Fruit fly (Drosophila melanogaster) S2 (cell line): ENCODE results near the gene RhoGAP18B.

Experiments
- CG8478 ChIP-seq: fragments of >200 bp; optimal IDR thresholded peaks from 2 replicates; lab custom pipeline; 2018
- CTCF ChIP-seq, 2 experiments: fragments of >200 bp; optimal IDR thresholded peaks; 2 replicates each; lab custom pipeline; 2018

Gene RhoGAP18B

DNA sequence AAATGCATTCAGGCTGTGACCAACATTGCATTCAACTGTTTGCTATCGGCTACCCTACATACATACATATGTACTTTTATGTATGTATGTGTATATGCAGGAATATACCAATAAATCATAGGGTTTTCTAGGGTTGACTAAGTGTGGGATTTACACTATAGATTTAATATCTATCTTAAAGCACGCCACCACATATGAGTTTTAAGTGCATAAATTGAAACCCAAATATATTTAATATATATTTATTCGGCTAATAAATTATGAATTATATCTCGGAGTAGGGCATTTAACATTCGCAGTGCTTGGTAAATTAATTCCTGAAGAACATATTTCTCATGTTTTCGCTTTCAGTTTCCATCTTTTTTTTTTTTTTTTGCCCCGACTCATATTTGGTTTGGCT, 6.9 kb downstream of the RhoGAP18B start:
- TF ChIP-seq CG8478 (lab: Kevin White, UChicago): no peak
- no peak for TF ChIP-seq CTCF (optimal IDR thresholded peaks at IDR 0.05; lab: Kevin White, UChicago)

DNA sequence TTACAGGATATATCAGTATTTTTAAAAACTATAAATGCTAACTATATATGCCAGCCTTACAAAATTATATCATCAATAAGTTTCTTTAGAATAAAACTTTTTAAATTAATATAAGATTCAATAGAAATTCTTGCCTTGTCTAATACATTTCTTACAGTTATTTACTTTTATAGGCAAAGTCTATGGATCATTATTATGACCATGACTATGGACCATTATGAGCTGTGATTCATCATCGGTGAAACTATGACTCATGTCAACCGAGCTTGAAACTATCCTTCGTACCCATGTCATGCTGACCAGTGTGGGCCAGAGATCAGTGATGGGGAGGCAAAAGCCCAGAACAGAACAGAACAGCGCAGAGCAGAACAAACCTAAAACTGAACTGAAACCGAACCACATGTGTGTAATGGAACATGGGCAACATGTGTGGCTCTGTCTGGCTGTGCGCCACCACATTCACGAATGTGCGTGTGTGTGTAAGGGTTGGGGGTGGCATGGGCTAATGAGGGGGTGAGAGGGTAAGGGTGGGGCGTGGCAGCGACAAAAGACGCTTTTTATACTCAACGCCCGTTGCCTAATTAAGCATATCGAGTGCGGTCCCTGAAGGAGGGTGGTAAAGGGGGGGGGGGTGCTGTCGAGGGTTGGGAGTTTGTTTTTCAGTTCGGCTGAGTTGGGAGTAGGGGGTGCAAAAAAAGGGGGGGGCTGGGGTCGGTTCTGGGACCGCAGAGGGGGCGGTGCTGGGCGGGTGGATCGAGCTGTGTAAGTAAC, 8.2 kb downstream of the RhoGAP18B start:
- TF ChIP-seq CG8478 (lab: Kevin White, UChicago): no peak
- TF ChIP-seq CTCF (optimal IDR thresholded peaks at IDR 0.05; lab: Kevin White, UChicago): no peak

DNA sequence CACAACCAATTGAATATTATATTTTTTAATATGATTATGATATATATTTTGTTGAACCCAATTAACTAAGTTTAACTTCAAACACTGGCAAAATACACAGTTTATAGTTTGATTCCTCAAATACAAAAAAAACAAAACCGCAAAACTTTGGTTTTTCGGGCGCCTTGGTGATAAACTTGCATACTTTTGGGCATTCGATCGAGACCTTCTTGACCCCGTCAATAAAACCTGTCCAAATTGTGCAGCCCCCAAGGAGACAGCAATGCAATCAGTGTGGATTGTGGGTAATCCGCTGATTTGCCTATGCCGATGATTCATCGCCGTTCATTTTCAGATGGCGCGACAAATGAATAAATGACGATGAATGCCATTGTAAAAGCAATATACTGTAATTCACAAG, 9.4 kb downstream of the RhoGAP18B start:
- no peak for TF ChIP-seq CG8478 (lab: Kevin White, UChicago)
- TF ChIP-seq CTCF (optimal IDR thresholded peaks at IDR 0.05; lab: Kevin White, UChicago): no peak

DNA sequence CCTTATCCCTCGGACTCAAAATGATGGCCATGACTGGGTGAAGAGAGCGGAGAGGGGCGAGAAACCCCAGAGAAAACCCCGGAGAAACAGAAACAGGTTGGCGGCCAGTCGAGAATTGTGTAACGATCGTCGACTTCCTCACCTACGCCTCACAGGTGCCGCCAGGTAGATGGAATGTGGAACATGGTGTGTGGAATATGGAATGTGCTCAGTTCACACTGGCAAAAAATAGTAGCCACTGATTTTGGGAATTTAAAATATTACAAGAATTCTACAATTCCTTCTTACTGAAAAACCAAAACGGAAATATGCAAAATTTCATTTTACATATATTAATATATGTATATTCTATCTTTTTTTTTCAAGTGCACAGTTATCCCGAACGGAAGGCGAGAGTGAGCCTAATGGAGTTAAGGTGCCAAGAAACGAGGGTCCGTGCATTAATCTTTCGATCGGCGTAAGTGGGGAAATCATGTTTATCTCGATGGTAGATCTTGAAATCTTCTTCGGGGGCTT, 10.9 kb downstream of the RhoGAP18B start:
- TF ChIP-seq CG8478 (lab: Kevin White, UChicago): no peak

DNA sequence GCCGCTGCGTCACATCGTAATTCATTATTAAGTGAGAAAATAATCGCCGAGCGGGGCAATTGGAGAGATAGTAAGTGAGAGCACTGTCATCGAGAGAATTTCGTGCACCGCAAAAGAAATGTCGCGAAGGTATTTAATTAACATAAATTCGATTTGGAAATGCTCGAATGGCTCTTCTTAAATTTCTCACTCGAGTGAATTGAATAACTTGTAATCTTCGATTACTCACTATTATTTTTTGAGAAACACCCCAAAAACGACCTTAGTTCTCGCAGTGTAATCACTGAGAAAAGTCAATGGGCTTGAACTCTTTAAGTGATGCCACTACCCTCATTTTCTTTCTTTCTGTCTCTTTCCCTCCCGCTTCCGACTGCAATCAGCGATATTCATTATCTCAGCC, 11.9 kb downstream of the RhoGAP18B start:
- no peak for TF ChIP-seq CG8478 (lab: Kevin White, UChicago)
- TF ChIP-seq CTCF (optimal IDR thresholded peaks at IDR 0.05; lab: Kevin White, UChicago): no peak

DNA sequence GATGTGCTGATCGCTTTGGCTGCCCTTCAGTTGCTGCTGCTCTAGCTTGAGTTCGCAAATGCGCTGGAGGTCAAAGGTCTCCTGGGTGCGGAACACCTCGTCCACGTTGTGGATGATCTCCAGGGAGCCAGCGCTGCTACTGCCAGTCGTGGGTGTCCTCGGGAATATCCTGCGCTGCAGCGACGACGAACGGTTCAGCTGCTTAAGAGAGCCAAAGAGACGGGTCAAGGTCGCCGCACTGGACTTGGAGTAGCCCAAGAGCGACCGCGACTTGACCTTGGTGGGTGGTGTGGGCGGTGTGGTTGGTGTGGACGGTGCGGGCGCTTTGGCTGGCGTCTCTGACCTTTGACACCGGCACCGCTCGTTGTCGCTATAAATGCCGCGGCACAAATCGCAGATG, 12.6 kb downstream of the RhoGAP18B start:
- TF ChIP-seq CTCF (optimal IDR thresholded peaks at IDR 0.05; lab: Kevin White, UChicago) (no peak), CG8478 (lab: Kevin White, UChicago) (no peak)

DNA sequence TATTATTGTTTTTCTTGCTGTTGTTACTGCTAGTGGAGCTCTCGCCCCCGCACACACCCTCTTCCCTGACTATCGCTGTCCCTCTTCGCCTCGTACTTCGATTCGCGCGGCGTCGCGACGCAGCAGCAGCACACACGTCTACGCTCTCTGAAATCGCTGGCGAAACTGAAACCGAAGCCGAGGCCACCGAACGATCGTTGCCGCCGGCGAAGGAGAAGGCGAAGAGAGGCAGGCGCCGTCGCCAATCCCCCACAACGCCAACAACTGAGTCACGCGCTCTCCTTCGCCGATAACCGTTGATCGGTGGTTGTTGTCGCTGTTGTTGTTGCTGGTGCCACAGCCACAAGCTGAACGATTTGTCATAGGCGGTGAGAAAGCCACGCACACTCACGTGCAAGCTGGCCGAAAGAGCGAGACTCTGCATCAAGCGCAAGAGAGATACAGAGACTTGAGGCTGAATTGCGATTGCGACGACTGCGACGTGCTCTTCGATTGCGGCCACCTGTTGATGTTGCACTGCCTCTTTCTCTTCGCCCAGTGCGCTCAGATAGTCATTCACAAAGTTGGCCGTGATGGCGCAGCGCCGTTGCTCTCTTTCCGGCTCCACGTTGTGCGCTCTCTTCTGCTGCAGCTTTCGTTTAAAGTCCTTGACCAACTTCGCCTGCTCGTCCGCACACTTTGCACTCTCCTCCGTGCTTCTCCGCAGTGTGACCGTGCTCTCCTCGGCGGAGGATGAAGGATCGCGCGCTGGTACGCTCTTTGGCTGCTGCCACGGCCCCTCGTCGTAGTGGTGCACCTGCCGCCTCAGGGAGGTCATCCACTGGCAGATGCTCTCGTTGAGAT, 13.4 kb downstream of the RhoGAP18B start:
- TF ChIP-seq CG8478 (lab: Kevin White, UChicago): no peak
- no peak for TF ChIP-seq CTCF (optimal IDR thresholded peaks at IDR 0.05; lab: Kevin White, UChicago)

DNA sequence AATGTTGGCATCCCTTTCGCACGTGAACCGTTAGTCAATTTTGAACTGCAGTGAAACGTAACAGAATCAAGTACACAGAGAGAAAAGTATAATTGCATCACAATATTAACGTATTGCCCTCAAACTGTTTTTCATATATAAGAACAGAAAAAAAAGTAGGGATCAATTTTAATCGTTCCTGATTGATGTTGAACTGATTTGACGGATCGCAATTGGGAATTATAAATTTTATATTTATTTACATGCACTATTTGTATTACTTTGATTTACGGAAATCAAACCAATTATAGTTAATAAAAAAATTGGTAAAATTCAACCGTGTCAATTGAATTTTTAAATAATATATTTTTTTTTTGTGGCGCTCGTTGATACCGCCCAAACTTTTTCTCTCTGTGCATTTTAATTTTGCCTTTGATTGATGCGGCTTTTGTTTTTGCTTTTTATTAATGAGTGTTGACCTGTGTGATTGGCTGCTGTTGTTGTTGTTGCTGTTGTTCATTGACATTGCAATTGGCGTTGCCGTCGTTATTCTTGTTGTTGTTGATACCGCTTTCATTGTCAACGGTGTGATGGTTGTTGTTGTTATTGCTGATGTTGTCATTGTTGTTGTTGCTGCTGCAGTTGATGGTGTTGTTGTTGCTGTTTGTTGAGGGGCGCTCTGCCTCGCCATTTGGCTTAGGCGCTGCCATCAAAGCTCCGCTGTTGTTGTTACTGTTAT, 14.2 kb downstream of the RhoGAP18B start:
- no peak for TF ChIP-seq CG8478 (lab: Kevin White, UChicago)
- no peak for TF ChIP-seq CTCF (optimal IDR thresholded peaks at IDR 0.05; lab: Kevin White, UChicago)

DNA sequence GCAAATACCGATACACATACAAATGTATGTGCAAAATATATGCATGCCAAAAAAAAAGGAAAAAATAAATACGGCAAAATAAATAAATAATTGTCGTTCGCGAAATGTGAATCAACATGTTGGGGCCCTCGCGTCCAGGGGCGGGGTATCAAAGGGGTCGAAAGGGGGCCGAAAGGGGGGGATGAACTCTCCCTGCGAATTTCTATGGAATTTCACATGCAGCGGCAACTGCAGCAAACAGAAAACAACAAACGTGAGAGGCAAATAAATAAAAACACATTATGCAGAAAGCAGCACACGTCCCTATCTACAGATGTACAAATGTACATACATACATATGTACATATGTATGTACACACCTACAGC, 17.4 kb downstream of the RhoGAP18B start:
- TF ChIP-seq CTCF (optimal IDR thresholded peaks at IDR 0.05; lab: Kevin White, UChicago) (no peak), CG8478 (lab: Kevin White, UChicago) (no peak)

DNA sequence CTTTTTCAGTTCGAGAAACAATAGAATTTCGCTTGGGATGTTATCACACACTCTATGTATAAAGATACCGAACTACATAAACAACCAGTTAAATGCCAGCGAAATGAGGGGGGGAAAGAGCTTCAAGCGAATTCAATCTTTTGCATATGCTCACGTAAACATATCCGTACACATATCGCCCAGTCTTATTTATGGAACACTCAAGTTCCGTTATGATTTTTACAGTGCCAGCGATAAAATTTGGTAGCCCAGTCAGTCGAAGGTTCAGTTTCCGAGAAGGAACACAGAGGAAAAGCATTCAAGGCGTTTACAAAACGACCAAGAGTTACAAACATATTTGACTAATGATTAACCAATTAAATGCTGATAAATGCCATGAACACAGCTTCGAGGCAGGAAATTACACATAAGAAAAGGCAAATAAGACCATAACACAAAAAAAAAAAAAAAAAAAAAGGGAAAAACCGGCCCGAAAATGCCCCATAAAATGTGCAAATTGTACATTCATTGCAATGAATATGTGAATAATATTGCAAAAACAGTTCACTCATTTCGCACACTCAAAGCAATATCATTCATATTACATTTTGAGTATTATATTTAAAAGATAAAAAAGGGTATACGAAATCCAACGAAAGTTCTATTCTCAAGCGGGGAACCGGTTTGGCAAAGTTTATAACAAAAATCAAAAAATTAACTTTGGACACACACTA, 17.9 kb downstream of the RhoGAP18B start:
- TF ChIP-seq CTCF (optimal IDR thresholded peaks at IDR 0.05; lab: Kevin White, UChicago): no peak
- no peak for TF ChIP-seq CG8478 (lab: Kevin White, UChicago)

DNA sequence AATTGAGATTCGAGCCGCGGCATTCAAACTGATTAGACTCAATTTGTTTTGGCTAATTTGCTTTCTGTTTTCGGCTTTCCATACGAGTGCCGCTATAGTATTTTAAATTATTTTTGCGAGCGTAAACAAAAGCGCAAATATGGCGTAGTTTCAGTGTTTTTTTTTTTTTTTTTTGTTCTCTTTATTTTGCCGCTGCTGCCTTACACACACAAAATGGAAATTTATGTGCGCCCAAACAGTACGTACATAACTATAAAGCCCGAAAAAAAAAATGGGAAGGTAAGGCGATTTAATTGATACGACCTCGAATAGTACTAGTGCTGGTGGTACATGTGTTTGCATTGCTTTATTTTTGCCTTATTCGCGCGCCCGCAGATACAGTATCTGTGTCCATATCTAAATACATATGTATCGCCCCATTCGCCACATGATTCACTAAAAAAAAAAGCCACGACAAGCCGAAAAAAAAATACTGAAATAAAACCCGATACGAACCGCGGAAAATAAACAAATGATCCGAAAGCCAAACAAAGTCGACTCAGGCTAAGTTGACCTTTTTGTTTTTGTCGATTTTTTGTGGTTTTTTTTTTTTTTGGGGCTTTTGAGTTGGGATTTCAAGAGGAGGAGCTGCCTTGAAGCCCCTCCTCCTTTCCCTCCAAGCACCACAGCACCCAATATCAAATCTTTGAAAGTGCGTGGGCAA, 18.8 kb downstream of the RhoGAP18B start:
- TF ChIP-seq CTCF (optimal IDR thresholded peaks at IDR 0.05; lab: Kevin White, UChicago): no peak
- TF ChIP-seq CG8478 (lab: Kevin White, UChicago): no peak

DNA sequence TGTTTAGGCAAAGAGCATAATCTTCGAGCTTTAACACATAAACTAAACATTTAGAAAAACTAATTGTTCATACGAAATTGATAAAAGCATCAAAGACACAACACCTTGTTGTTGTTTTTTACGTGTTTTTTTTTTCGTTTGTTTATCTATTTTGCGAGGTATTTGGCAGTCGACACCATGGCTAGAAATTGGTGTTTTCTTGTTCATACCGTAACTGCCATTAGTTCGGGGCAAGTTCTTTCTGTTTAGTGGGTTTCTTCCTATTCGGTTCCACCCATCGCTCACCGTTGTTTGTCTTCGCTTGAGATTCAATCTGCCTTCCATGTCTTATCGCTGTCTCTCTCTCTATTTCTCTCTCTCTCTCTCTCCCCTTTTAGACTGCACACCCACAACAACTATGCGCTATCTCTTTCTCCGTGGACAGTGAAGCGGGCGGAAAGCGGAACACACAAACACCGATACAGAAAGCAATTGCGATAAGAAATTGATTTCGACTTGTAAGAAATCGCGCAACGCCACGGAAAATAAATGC, 20.4 kb downstream of the RhoGAP18B start:
- TF ChIP-seq CG8478 (lab: Kevin White, UChicago) (no peak), CTCF (optimal IDR thresholded peaks at IDR 0.05; lab: Kevin White, UChicago) (no peak)

DNA sequence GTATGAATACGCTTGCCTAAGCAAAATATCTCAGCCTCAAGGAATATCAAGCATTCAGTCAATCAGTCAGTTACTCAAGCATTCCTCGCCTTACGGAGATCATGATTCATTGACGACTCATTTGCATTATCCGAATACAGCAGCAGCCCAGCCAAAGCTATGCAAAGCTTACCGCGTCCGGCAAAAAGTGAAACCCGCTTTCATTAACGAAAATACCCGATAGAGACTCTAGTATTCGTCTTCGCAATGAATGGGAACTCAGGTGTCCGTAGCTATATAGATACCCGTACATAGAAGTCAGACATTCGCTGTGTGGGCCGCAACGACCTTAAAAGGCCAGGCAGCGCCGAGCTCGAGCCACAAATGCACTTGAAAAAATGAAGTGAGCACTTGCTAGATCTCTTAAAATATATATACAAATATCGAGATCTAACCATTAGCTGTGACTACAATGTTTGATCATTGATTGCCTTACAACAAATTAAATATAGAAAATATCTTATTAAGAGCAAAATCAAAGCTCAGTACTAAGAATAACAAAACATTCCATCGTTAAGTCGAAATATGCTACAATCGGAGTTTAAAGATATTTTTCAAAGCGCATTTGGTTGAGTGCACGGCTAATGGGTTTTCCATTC, 22.0 kb downstream of the RhoGAP18B start:
- TF ChIP-seq CTCF (optimal IDR thresholded peaks at IDR 0.05; lab: Kevin White, UChicago) (no peak), CG8478 (lab: Kevin White, UChicago) (no peak)
